Fruit fly (Drosophila melanogaster) whole organism, prepupa: ENCODE results near the gene CG5245.

Experiments used
- Blimp-1 ChIP-seq: fragments of 200-800 bp; sonication (Bioruptor generic); optimal IDR thresholded peaks from 3 replicates; lab custom pipeline; 2017; ENCODE audit warnings: missing biosample characterization, missing genetic modification characterization, mild to moderate bottlenecking, moderate library complexity, missing genetic modification reagents
- CG10631 ChIP-seq: fragments of 200-800 bp; sonication (Bioruptor generic); optimal IDR thresholded peaks from 2 replicates; lab custom pipeline; 2016; ENCODE audit warnings: missing biosample characterization, missing genetic modification characterization
- CG10669 ChIP-seq: fragments of 200-800 bp; sonication (Bioruptor generic); optimal IDR thresholded peaks from 3 replicates; lab custom pipeline; 2018; ENCODE audit warnings: missing biosample characterization, mild to moderate bottlenecking, missing genetic modification characterization, moderate library complexity
- CG11294 ChIP-seq: fragments of 200-800 bp; sonication (Bioruptor generic); IDR thresholded peaks from 2 replicates; pipeline ENCODE4 v1.3.6; 2022; ENCODE audit warnings: missing biosample characterization, missing genetic modification characterization
- CG11762 ChIP-seq: fragments of 200-800 bp; sonication (Bioruptor generic); optimal IDR thresholded peaks from 3 replicates; lab custom pipeline; 2016; ENCODE audit warnings: missing biosample characterization, missing genetic modification characterization; ENCODE audit not compliant: insufficient read depth
- CG15336 ChIP-seq: fragments of 200-800 bp; sonication (Bioruptor generic); IDR thresholded peaks from 2 replicates; pipeline ENCODE4 v1.3.6; 2022; ENCODE audit warnings: missing biosample characterization, missing genetic modification characterization
- CG31627 ChIP-seq: fragments of 200-800 bp; sonication (Bioruptor generic); optimal IDR thresholded peaks from 3 replicates; lab custom pipeline; 2016; ENCODE audit warnings: missing biosample characterization, missing genetic modification characterization
- CG32006 ChIP-seq: fragments of 200-800 bp; sonication (Bioruptor generic); optimal IDR thresholded peaks from 3 replicates; lab custom pipeline; 2017; ENCODE audit warnings: missing biosample characterization, mild to moderate bottlenecking, missing genetic modification characterization
- CG34406 ChIP-seq: fragments of 200-800 bp; sonication (Bioruptor generic); optimal IDR thresholded peaks from 3 replicates; lab custom pipeline; 2016; ENCODE audit warnings: missing biosample characterization, missing genetic modification characterization
- CG3919 ChIP-seq: fragments of 200-800 bp; sonication (Bioruptor generic); optimal IDR thresholded peaks from 3 replicates; lab custom pipeline; 2016; ENCODE audit warnings: missing biosample characterization, missing genetic modification characterization
- CG6163 ChIP-seq: fragments of 200-800 bp; sonication (Bioruptor generic); IDR thresholded peaks from 3 replicates; pipeline ENCODE4 v1.3.6; 2022; ENCODE audit warnings: missing biosample characterization, missing genetic modification characterization
- CG6276 ChIP-seq: fragments of 200-800 bp; sonication (Bioruptor generic); optimal IDR thresholded peaks from 2 replicates; lab custom pipeline; 2017; ENCODE audit warnings: missing biosample characterization, mild to moderate bottlenecking, missing genetic modification characterization
- CG6792 ChIP-seq: fragments of 200-800 bp; sonication (Bioruptor generic); optimal IDR thresholded peaks from 3 replicates; lab custom pipeline; 2016; ENCODE audit warnings: missing biosample characterization, missing genetic modification characterization
- CG6808 ChIP-seq: fragments of 200-800 bp; sonication (Bioruptor generic); optimal IDR thresholded peaks from 3 replicates; lab custom pipeline; 2017; ENCODE audit warnings: missing biosample characterization, missing genetic modification characterization, mild to moderate bottlenecking, moderate library complexity, missing genetic modification reagents
- CG7368 ChIP-seq: fragments of 200-800 bp; sonication (Bioruptor generic); optimal IDR thresholded peaks from 3 replicates; lab custom pipeline; 2016; ENCODE audit warnings: missing biosample characterization, missing genetic modification characterization
- CG8319 ChIP-seq: fragments of 200-800 bp; sonication (Bioruptor generic); optimal IDR thresholded peaks from 3 replicates; lab custom pipeline; 2016; ENCODE audit warnings: missing biosample characterization, missing genetic modification characterization
- CG8632 ChIP-seq: fragments of 200-800 bp; sonication (Bioruptor generic); optimal IDR thresholded peaks from 3 replicates; lab custom pipeline; 2016; ENCODE audit warnings: missing biosample characterization, missing genetic modification characterization
- Eip75B ChIP-seq: fragments of 200-800 bp; sonication (Bioruptor generic); optimal IDR thresholded peaks from 3 replicates; lab custom pipeline; 2016; ENCODE audit warnings: missing biosample characterization, missing genetic modification characterization
- Eip93F ChIP-seq: fragments of 200-800 bp; sonication (Bioruptor generic); optimal IDR thresholded peaks from 2 replicates; lab custom pipeline; 2016; ENCODE audit warnings: missing biosample characterization, mild to moderate bottlenecking, missing genetic modification characterization
- Ets21C ChIP-seq: fragments of 200-800 bp; sonication (Bioruptor generic); optimal IDR thresholded peaks from 3 replicates; lab custom pipeline; 2016; ENCODE audit warnings: missing biosample characterization, missing genetic modification characterization
- Ets96B ChIP-seq: fragments of 200-800 bp; optimal IDR thresholded peaks from 2 replicates; lab custom pipeline; 2019; ENCODE audit warnings: missing biosample characterization, mild to moderate bottlenecking, missing genetic modification characterization, moderate library complexity
- Gug ChIP-seq: fragments of 200-800 bp; sonication (Bioruptor generic); IDR thresholded peaks from 2 replicates; pipeline ENCODE4 v1.3.6; 2022; ENCODE audit warnings: missing biosample characterization, missing genetic modification characterization
- Hr38 ChIP-seq: sonication (Bioruptor generic); optimal IDR thresholded peaks from 2 replicates; lab custom pipeline; 2016; ENCODE audit warnings: missing biosample characterization, missing genetic modification characterization
- Hr39 ChIP-seq: fragments of 200-800 bp; sonication (Bioruptor generic); optimal IDR thresholded peaks from 2 replicates; lab custom pipeline; 2016; ENCODE audit warnings: missing biosample characterization, missing genetic modification characterization
- Hr4 ChIP-seq: fragments of 200-800 bp; sonication (Bioruptor generic); optimal IDR thresholded peaks from 3 replicates; lab custom pipeline; 2016; ENCODE audit warnings: missing biosample characterization, missing genetic modification characterization
- Lpt ChIP-seq: fragments of 200-800 bp; sonication (Bioruptor generic); optimal IDR thresholded peaks from 3 replicates; lab custom pipeline; 2016; ENCODE audit warnings: missing biosample characterization, missing genetic modification characterization
- Met ChIP-seq: fragments of 200-800 bp; sonication (Bioruptor generic); optimal IDR thresholded peaks from 3 replicates; lab custom pipeline; 2016; ENCODE audit warnings: missing biosample characterization, missing genetic modification characterization
- Smox ChIP-seq: fragments of 200-800 bp; sonication (Bioruptor generic); optimal IDR thresholded peaks from 3 replicates; lab custom pipeline; 2016; ENCODE audit warnings: missing biosample characterization, missing genetic modification characterization
- Sox102F ChIP-seq: fragments of 200-800 bp; sonication (Bioruptor generic); optimal IDR thresholded peaks from 2 replicates; lab custom pipeline; 2016; ENCODE audit warnings: missing biosample characterization, mild to moderate bottlenecking, missing genetic modification characterization
- achi ChIP-seq: fragments of 200-800 bp; sonication (Bioruptor generic); optimal IDR thresholded peaks from 3 replicates; lab custom pipeline; 2016; ENCODE audit warnings: missing biosample characterization, missing genetic modification characterization
- dac ChIP-seq: fragments of 200-800 bp; sonication (Bioruptor generic); optimal IDR thresholded peaks from 2 replicates; lab custom pipeline; 2017; ENCODE audit warnings: missing biosample characterization, mild to moderate bottlenecking, missing genetic modification characterization
- dsx ChIP-seq: fragments of 200-800 bp; optimal IDR thresholded peaks from 3 replicates; lab custom pipeline; 2019; ENCODE audit warnings: missing biosample characterization, mild to moderate bottlenecking, missing genetic modification characterization, moderate library complexity; ENCODE audit not compliant: poor library complexity, severe bottlenecking
- esn ChIP-seq: fragments of 200-800 bp; sonication (Bioruptor generic); optimal IDR thresholded peaks from 2 replicates; lab custom pipeline; 2016; ENCODE audit warnings: missing biosample characterization, mild to moderate bottlenecking, missing genetic modification characterization, moderate library complexity
- fd59A ChIP-seq: fragments of 200-800 bp; sonication (Bioruptor generic); optimal IDR thresholded peaks from 2 replicates; lab custom pipeline; 2017; ENCODE audit warnings: missing biosample characterization, mild to moderate bottlenecking, missing genetic modification characterization, missing genetic modification reagents
- fd85E ChIP-seq: fragments of 200-800 bp; sonication (Bioruptor generic); optimal IDR thresholded peaks from 3 replicates; lab custom pipeline; 2016; ENCODE audit warnings: missing biosample characterization, missing genetic modification characterization
- lz ChIP-seq: fragments of 200-800 bp; sonication (Bioruptor generic); optimal IDR thresholded peaks from 3 replicates; lab custom pipeline; 2016; ENCODE audit warnings: missing biosample characterization, missing genetic modification characterization
- pdm3 ChIP-seq: fragments of 200-800 bp; sonication (Bioruptor generic); optimal IDR thresholded peaks from 3 replicates; lab custom pipeline; 2016; ENCODE audit warnings: missing biosample characterization, missing genetic modification characterization
- spab ChIP-seq: fragments of 200-800 bp; sonication (Bioruptor generic); optimal IDR thresholded peaks from 2 replicates; lab custom pipeline; 2017; ENCODE audit warnings: missing biosample characterization, mild to moderate bottlenecking, missing genetic modification characterization, missing genetic modification reagents
- ss ChIP-seq, 2 experiments: fragments of 200-800 bp; sonication (Bioruptor generic); optimal IDR thresholded peaks; 2 replicates in 1 of 2; 3 replicates in 1 of 2; lab custom pipeline; 2017 to 2018; ENCODE audit warnings: mild to moderate bottlenecking in 2 of 2, missing biosample characterization in 2 of 2, missing genetic modification characterization in 2 of 2, moderate library complexity in 1 of 2
- svp ChIP-seq: fragments of 200-800 bp; sonication (Bioruptor generic); peaks from one replicate; lab custom pipeline; 2016; ENCODE audit warnings: missing biosample characterization, missing genetic modification characterization
- topi ChIP-seq: fragments of 200-800 bp; sonication (Bioruptor generic); optimal IDR thresholded peaks from 3 replicates; lab custom pipeline; 2016; ENCODE audit warnings: missing biosample characterization, missing genetic modification characterization
- vri ChIP-seq: fragments of 200-800 bp; sonication (Bioruptor generic); optimal IDR thresholded peaks from 3 replicates; lab custom pipeline; 2016; ENCODE audit warnings: missing biosample characterization, mild to moderate bottlenecking, missing genetic modification characterization

CG5245 gene

DNA sequence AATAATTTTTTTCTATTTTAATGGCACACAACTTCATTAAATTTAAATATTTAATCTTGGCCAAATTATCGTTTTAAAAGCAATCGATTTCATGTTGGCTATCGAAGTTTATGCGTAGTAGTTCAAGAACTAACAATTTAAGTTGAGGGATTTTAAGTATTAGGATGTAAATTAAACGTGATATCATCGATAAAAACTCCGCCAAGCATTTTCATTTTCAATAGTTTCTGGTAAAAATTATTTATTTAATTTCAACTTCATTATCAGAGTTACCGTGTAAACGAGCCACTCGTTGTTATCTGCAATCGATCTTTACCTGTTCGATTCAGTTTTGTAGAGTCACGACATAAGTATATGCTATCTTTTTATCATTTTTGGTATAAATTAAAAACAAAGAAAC lies 26.4 kb upstream of the CG5245 start (continued):
- peak; percentile 97 for TF ChIP-seq fd85E (GFP tag; lab: Kevin White, UChicago)
- TF ChIP-seq CG6163 (GFP tag; lab: Robert Waterston, UW) = peak; percentile 100
- peak; percentile 95 for TF ChIP-seq CG15336 (GFP tag; lab: Robert Waterston, UW)
- peak; percentile 94 for TF ChIP-seq CG8319 (GFP tag; lab: Kevin White, UChicago)
- peak; percentile 97 for TF ChIP-seq Met (GFP tag; lab: Kevin White, UChicago)
- TF ChIP-seq Smox (GFP tag; lab: Kevin White, UChicago) = peak; percentile 96
- TF ChIP-seq svp (GFP tag; lab: Kevin White, UChicago) = peak; percentile 99
- TF ChIP-seq vri (GFP tag; lab: Kevin White, UChicago) = peak; percentile 95
- peak; percentile 91 for TF ChIP-seq CG10631 (GFP tag; lab: Kevin White, UChicago)
- TF ChIP-seq Gug (GFP tag; lab: Robert Waterston, UW) = peak; percentile 85
- peak; percentile 97 for TF ChIP-seq lz (GFP tag; lab: Kevin White, UChicago)
- TF ChIP-seq CG6808 = peak; percentile 95
- peak; percentile 97 for TF ChIP-seq CG8632
- peak; percentile 97 to 98 for TF ChIP-seq ss (GFP tag; optimal IDR thresholded peaks at IDR 0.05; lab: Kevin White, UChicago)
- peak; percentile 98 for TF ChIP-seq spab (GFP tag; lab: Kevin White, UChicago)
- TF ChIP-seq CG11294 (GFP tag; lab: Robert Waterston, UW) = peak; percentile 75
- TF ChIP-seq dac = peak; percentile 86
- peak; percentile 94 for TF ChIP-seq achi (GFP tag; lab: Kevin White, UChicago)
- TF ChIP-seq dsx (GFP tag; lab: Kevin White, UChicago) = peak; percentile 98
- TF ChIP-seq esn (GFP tag; lab: Kevin White, UChicago) = peak; percentile 98
- peak; percentile 94 for TF ChIP-seq CG6276 (GFP tag; lab: Kevin White, UChicago)
- peak; percentile 100 for TF ChIP-seq CG3919 (GFP tag; lab: Kevin White, UChicago)
- TF ChIP-seq Ets96B (tag; lab: Kevin White, UChicago) = peak; percentile 98
- TF ChIP-seq Blimp-1 = peak; percentile 93
- TF ChIP-seq Hr38 (GFP tag; lab: Kevin White, UChicago) = no peak
- peak; percentile 91 for TF ChIP-seq fd59A (GFP tag; lab: Kevin White, UChicago)
- peak; percentile 96 for TF ChIP-seq CG31627 (GFP tag; lab: Kevin White, UChicago)
- peak; percentile 94 for TF ChIP-seq Hr39

DNA sequence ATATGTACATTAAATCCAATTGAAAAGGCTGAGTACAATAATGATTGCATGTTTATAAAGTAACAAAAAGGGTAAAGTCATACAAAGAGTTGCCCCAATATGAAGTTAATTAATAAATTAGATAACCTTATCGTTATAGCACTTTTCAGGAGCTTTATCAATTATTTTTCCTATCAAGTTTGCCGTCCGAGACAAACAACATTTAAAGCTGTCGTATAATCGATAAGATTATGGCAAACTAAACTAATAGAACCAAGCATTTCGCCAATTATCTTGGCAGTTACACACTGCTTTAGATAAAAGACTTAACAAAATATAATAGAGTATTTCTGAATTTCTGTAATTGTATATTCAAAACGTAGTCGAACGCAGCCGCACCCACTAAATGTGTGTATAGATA lies 24.2 kb upstream of the CG5245 start:
- TF ChIP-seq Eip93F (GFP tag; lab: Kevin White, UChicago) (peak; percentile 26), vri (GFP tag; lab: Kevin White, UChicago) (peak; percentile 18), Ets21C (GFP tag; lab: Kevin White, UChicago) (no peak)
- TF ChIP-seq, all 60 proteins: peak for 2

DNA sequence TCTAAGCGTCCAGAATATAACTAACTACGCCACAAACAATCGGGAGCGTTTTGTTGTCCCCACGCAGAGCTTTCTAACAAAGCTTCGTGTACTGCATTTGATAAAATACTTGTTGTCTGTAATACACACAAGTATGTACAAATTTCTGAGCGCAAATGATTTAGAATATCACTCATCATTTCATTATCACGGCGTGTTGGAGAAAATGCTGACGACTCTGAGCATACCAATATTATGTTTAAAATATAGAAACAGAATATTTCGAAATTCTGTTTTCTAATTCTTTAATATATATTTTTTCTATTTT lies 23.5 kb upstream of the CG5245 start, which contains the start of gene Cyp9f2:
Gene Cyp9f2 (minus strand): TSS at position 101 of the 307 bp plus-strand sequence.
- TF ChIP-seq Met (GFP tag; lab: Kevin White, UChicago) (no peak), topi (GFP tag; lab: Kevin White, UChicago) (no peak)
- TF ChIP-seq, all 60 proteins: peak for 0

DNA sequence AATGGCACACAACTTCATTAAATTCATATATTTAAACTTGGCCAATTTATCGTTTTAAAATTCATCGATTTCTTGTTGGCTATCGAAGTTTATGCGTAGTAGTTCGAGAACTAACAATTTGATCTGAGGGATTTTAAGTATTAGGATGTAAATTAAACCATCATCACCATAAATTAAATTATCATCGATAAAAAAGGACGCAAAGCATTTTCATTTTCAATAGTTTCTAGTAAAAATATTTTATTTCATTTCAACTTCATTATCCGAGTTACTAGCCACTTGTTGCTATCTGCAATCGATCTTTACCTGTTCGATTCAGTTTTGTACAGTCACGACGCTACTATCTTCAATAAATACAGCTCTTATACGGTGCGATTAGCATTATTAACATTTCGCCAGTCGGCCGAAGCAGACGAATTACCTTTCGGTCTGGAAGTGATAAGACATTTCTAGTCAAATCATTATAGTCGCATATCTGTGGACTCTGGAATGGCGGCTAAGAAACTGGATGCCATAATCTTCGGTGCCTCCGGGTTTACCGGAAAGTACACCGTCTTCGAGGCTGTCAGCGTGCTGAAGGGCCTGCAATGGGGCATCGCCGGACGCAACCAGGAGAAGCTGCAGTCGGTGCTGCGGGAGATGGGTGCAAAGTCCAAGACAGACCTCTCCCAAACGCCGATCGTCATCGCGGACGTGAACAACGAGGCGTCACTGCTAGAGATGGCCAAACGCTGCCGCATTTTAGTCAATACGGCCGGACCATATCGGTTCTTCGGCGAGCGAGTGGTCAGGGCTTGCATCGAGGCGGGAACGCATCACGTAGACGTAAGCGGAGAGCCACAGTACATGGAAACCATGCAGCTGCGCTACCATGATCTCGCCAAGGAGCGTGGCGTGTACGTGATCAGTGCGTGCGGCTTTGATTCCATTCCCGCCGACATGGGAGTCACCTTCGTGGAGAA lies 22.8 kb upstream of the CG5245 start, which contains the start of gene CG5167:
Gene CG5167 (plus strand): TSS at position 298 of the 962 bp plus-strand sequence.
- TF ChIP-seq CG31627 (GFP tag; lab: Kevin White, UChicago) (peak; percentile 26), Hr38 (GFP tag; lab: Kevin White, UChicago) (no peak), topi (GFP tag; lab: Kevin White, UChicago) (peak; percentile 24), CG34406 (GFP tag; lab: Kevin White, UChicago) (peak; percentile 36), Gug (GFP tag; lab: Robert Waterston, UW) (no peak; the same call in 1 of the 2 replicates), CG3919 (GFP tag; lab: Kevin White, UChicago) (peak; percentile 43), CG32006 (GFP tag; lab: Kevin White, UChicago) (no peak), CG7368 (GFP tag; lab: Kevin White, UChicago) (no peak), dsx (GFP tag; lab: Kevin White, UChicago) (peak; percentile 2), Eip75B (GFP tag; lab: Kevin White, UChicago) (peak; percentile 46), Hr4 (GFP tag; lab: Kevin White, UChicago) (peak; percentile 1), svp (GFP tag; lab: Kevin White, UChicago) (peak; percentile 69), CG6792 (no peak), CG11762 (GFP tag; lab: Kevin White, UChicago) (peak; percentile 50), Sox102F (GFP tag; lab: Kevin White, UChicago) (peak; percentile 46), pdm3 (GFP tag; lab: Kevin White, UChicago) (no peak), CG10669 (no peak), CG10631 (GFP tag; lab: Kevin White, UChicago) (no peak), esn (GFP tag; lab: Kevin White, UChicago) (peak; percentile 63), Blimp-1 (no peak), Eip93F (GFP tag; lab: Kevin White, UChicago) (peak; percentile 21), Lpt (GFP tag; lab: Kevin White, UChicago) (peak; percentile 9)
